Worm (Caenorhabditis elegans) whole organism, L4/young adult: ENCODE results near the gene T03F7.6.

ENCODE experiments used
- W03F9.2 ChIP-seq: fragments of 150-350 bp; optimal IDR thresholded peaks from 2 replicates; lab custom pipeline; 2014; ENCODE audit warnings: missing biosample characterization, missing genetic modification characterization
- dao-5 ChIP-seq: sonication (generic microtip); optimal IDR thresholded peaks from 2 replicates; lab custom pipeline; 2016; ENCODE audit warnings: missing genotype, missing genetic modification characterization, moderate library complexity, missing compliant biosample characterization
- him-1 ChIP-seq: sonication (generic microtip); optimal IDR thresholded peaks from 2 replicates; lab custom pipeline; 2016; ENCODE audit warnings: missing genotype, missing genetic modification reagents, missing genetic modification characterization, missing compliant biosample characterization

ce11 chrV:11307781-11308180 is 13.3 kb downstream of the T03F7.6 start:
- no peak for TF ChIP-seq him-1 (tag; lab: Kevin White, UChicago)
- no peak for TF ChIP-seq W03F9.2 (tag; lab: Kevin White, UChicago)
- no peak for TF ChIP-seq dao-5 (tag; lab: Kevin White, UChicago)
